Worm (Caenorhabditis elegans) whole organism, L3 larva: ENCODE data around the gene F14D7.9.
"Not testable (repeated sequence)": the region's sequence is repeated elsewhere in the genome, so short reads cannot be mapped to it uniquely, and the experiment has no call there.

ENCODE experiments used
- egl-5 ChIP-seq: fragments of 150-350 bp; optimal IDR thresholded peaks from 2 replicates; lab custom pipeline; 2017; ENCODE audit warnings: missing biosample characterization, missing genetic modification reagents, missing genetic modification characterization, inconsistent platforms
- fkh-10 ChIP-seq: sonication (generic microtip); optimal IDR thresholded peaks from 2 replicates; lab custom pipeline; 2017; ENCODE audit warnings: missing biosample characterization, missing genetic modification reagents, missing genetic modification characterization
- nhr-11 ChIP-seq: fragments of 150-350 bp; optimal IDR thresholded peaks from 2 replicates; lab custom pipeline; 2014; ENCODE audit warnings: missing biosample characterization, missing genetic modification characterization
- nhr-77 ChIP-seq: fragments of 150-350 bp; optimal IDR thresholded peaks from 2 replicates; lab custom pipeline; 2014; ENCODE audit warnings: missing biosample characterization, missing genetic modification characterization
- snpc-4 ChIP-seq: fragments of 150-350 bp; optimal IDR thresholded peaks from 2 replicates; lab custom pipeline; 2014; ENCODE audit warnings: missing biosample characterization, missing genetic modification characterization
- unc-39 ChIP-seq: sonication (generic microtip); optimal IDR thresholded peaks from 4 replicates; lab custom pipeline; 2017; ENCODE audit warnings: missing biosample characterization, missing genetic modification characterization

- not testable (repeated sequence) for TF ChIP-seq snpc-4 (tag; lab: Kevin White, UChicago); nhr-11 (tag; lab: Kevin White, UChicago); nhr-77 (tag; lab: Kevin White, UChicago); fkh-10 (GFP tag; lab: Kevin White, UChicago); unc-39; egl-5 (tag; lab: Kevin White, UChicago)
Measured at ce11 chrV:14308164-14308563, 13.7 kb downstream of the F14D7.9 start, which contains the start of gene spig-5.
